Worm (Caenorhabditis elegans) whole organism, mixed stage, embryonic: ENCODE data around the gene srh-62.

Experiments used
- M03D4.4 ChIP-seq: sonication (generic microtip); optimal IDR thresholded peaks from 2 replicates; lab custom pipeline; 2017; ENCODE audit warnings: mild to moderate bottlenecking, missing genetic modification characterization, missing compliant biosample characterization
- bed-3 ChIP-seq: fragments of 200-800 bp; sonication (Bioruptor generic); optimal IDR thresholded peaks from 3 replicates; lab custom pipeline; 2018; ENCODE audit warnings: mild to moderate bottlenecking, missing genetic modification characterization, moderate library complexity, missing compliant biosample characterization
- blmp-1 ChIP-seq: fragments of 150-350 bp; optimal IDR thresholded peaks from 2 replicates; lab custom pipeline; 2014; ENCODE audit warnings: missing biosample characterization, missing genetic modification characterization
- ceh-39 ChIP-seq: fragments of 150-350 bp; optimal IDR thresholded peaks from 2 replicates; lab custom pipeline; 2014; ENCODE audit warnings: missing biosample characterization, missing genetic modification characterization
- ceh-43 ChIP-seq: fragments of 200-800 bp; sonication (Bioruptor generic); optimal IDR thresholded peaks from 2 replicates; lab custom pipeline; 2018; ENCODE audit warnings: mild to moderate bottlenecking, missing genetic modification characterization, moderate library complexity, missing compliant biosample characterization
- ceh-83 ChIP-seq: fragments of 200-800 bp; sonication (Bioruptor generic); optimal IDR thresholded peaks from 2 replicates; lab custom pipeline; 2018; ENCODE audit warnings: mild to moderate bottlenecking, missing genetic modification characterization, missing compliant biosample characterization
- ces-1 ChIP-seq: fragments of 150-350 bp; optimal IDR thresholded peaks from 2 replicates; lab custom pipeline; 2014; ENCODE audit warnings: missing biosample characterization, missing genetic modification reagents, missing genetic modification characterization
- cnd-1 ChIP-seq: fragments of 200-800 bp; sonication (Bioruptor generic); optimal IDR thresholded peaks from 2 replicates; lab custom pipeline; 2018; ENCODE audit warnings: mild to moderate bottlenecking, missing genetic modification characterization, missing compliant biosample characterization
- drap-1 ChIP-seq: fragments of 200-800 bp; sonication (Bioruptor generic); optimal IDR thresholded peaks from 3 replicates; lab custom pipeline; 2018; ENCODE audit warnings: mild to moderate bottlenecking, missing genetic modification characterization, missing compliant biosample characterization
- elt-1 ChIP-seq: sonication (generic microtip); optimal IDR thresholded peaks from 2 replicates; lab custom pipeline; 2017; ENCODE audit warnings: missing genetic modification characterization, mild to moderate bottlenecking, missing compliant biosample characterization, antibody characterized with exemption, moderate library complexity, borderline replicate concordance; ENCODE audit not compliant: insufficient read depth
- elt-3 ChIP-seq: fragments of 150-350 bp; optimal IDR thresholded peaks from 2 replicates; lab custom pipeline; 2014; ENCODE audit warnings: missing biosample characterization, missing genetic modification characterization
- flh-1 ChIP-seq: fragments of 200-800 bp; sonication (Bioruptor generic); optimal IDR thresholded peaks from 2 replicates; lab custom pipeline; 2018; ENCODE audit warnings: mild to moderate bottlenecking, missing genetic modification characterization, moderate library complexity, missing compliant biosample characterization
- ham-2 ChIP-seq: fragments of 200-800 bp; sonication (Bioruptor generic); optimal IDR thresholded peaks from 2 replicates; lab custom pipeline; 2018; ENCODE audit warnings: mild to moderate bottlenecking, missing genetic modification characterization, missing compliant biosample characterization
- hlh-1 ChIP-seq: fragments of 150-350 bp; optimal IDR thresholded peaks from 2 replicates; lab custom pipeline; 2014; ENCODE audit warnings: missing biosample characterization, missing genetic modification reagents, missing genetic modification characterization
- lin-32 ChIP-seq: fragments of 200-800 bp; sonication (Bioruptor generic); optimal IDR thresholded peaks from 2 replicates; lab custom pipeline; 2018; ENCODE audit warnings: mild to moderate bottlenecking, missing genetic modification characterization, missing compliant biosample characterization
- lsy-2 ChIP-seq: fragments of 150-350 bp; optimal IDR thresholded peaks from 2 replicates; lab custom pipeline; 2014; ENCODE audit warnings: missing biosample characterization, missing genetic modification characterization
- mab-5 ChIP-seq: fragments of 150-350 bp; optimal IDR thresholded peaks from 2 replicates; lab custom pipeline; 2014; ENCODE audit warnings: missing biosample characterization, missing genetic modification characterization
- mep-1 ChIP-seq: fragments of 150-350 bp; optimal IDR thresholded peaks from 2 replicates; lab custom pipeline; 2017; ENCODE audit warnings: missing biosample characterization, missing genetic modification reagents, missing genetic modification characterization, inconsistent platforms
- mls-2 ChIP-seq: sonication (generic microtip); optimal IDR thresholded peaks from 2 replicates; lab custom pipeline; 2016; ENCODE audit warnings: mild to moderate bottlenecking, missing genetic modification characterization, moderate library complexity, missing compliant biosample characterization
- nhr-12 ChIP-seq: fragments of 150-350 bp; optimal IDR thresholded peaks from 2 replicates; lab custom pipeline; 2014; ENCODE audit warnings: missing biosample characterization, missing genetic modification characterization
- nhr-2 ChIP-seq: fragments of 150-350 bp; optimal IDR thresholded peaks from 2 replicates; lab custom pipeline; 2014; ENCODE audit warnings: missing biosample characterization, missing genetic modification characterization
- nhr-237 ChIP-seq: fragments of 150-350 bp; optimal IDR thresholded peaks from 2 replicates; lab custom pipeline; 2014; ENCODE audit warnings: missing biosample characterization, missing genetic modification characterization
- nhr-28 ChIP-seq: fragments of 150-350 bp; optimal IDR thresholded peaks from 2 replicates; lab custom pipeline; 2014; ENCODE audit warnings: missing biosample characterization, missing genetic modification characterization
- pha-4 ChIP-seq: fragments of 150-350 bp; optimal IDR thresholded peaks from 2 replicates; lab custom pipeline; 2018; ENCODE audit warnings: missing biosample characterization, missing genetic modification reagents, missing genetic modification characterization
- sem-2 ChIP-seq: fragments of 200-800 bp; sonication (Bioruptor generic); optimal IDR thresholded peaks from 2 replicates; lab custom pipeline; 2018; ENCODE audit warnings: mild to moderate bottlenecking, missing genetic modification characterization, missing compliant biosample characterization
- snpc-4 ChIP-seq: fragments of 150-350 bp; optimal IDR thresholded peaks from 2 replicates; lab custom pipeline; 2014; ENCODE audit warnings: missing biosample characterization, missing genetic modification characterization
- sptf-1 ChIP-seq: sonication (generic microtip); optimal IDR thresholded peaks from 2 replicates; lab custom pipeline; 2017; ENCODE audit warnings: mild to moderate bottlenecking, missing genetic modification characterization, moderate library complexity, missing compliant biosample characterization
- tbx-8 ChIP-seq: fragments of 200-800 bp; sonication (Bioruptor generic); optimal IDR thresholded peaks from 2 replicates; lab custom pipeline; 2018; ENCODE audit warnings: mild to moderate bottlenecking, missing genetic modification characterization, moderate library complexity, missing compliant biosample characterization
- unc-120 ChIP-seq: sonication (generic microtip); optimal IDR thresholded peaks from 2 replicates; lab custom pipeline; 2017; ENCODE audit warnings: missing genetic modification characterization, missing compliant biosample characterization; ENCODE audit not compliant: poor library complexity, severe bottlenecking
- unc-39 ChIP-seq: fragments of 150-350 bp; optimal IDR thresholded peaks from 2 replicates; lab custom pipeline; 2014; ENCODE audit warnings: missing biosample characterization, missing genetic modification characterization
- unc-62 ChIP-seq: fragments of 150-350 bp; optimal IDR thresholded peaks from 2 replicates; lab custom pipeline; 2014; ENCODE audit warnings: missing biosample characterization, missing genetic modification reagents, missing genetic modification characterization
- zip-8 ChIP-seq: fragments of 150-350 bp; optimal IDR thresholded peaks from 2 replicates; lab custom pipeline; 2014; ENCODE audit warnings: missing biosample characterization, missing genetic modification characterization
- ztf-11 ChIP-seq: fragments of 150-350 bp; optimal IDR thresholded peaks from 2 replicates; lab custom pipeline; 2014; ENCODE audit warnings: missing biosample characterization, missing genetic modification characterization

srh-62 gene

DNA sequence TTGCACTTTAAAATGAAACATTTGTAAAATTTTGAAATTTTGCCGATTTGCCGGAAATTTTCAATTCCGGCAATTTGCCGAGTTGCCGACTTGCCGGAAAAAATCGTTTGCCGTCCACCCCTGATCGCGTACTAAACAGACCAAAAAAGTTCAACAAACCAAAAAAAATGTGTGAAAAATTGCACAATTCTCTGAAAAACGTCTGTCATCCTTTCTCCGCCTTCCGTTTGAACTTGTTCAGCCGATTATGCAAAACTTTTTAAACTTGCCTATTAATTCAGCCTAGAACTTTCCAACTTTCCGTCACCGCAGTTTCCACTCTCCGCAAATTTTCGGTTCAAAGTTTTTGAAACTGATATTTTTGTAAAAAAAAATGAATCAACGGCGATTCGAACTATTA is 21.2 kb upstream of the srh-62 start, which contains the start of gene B0554.5:
Gene B0554.5 (plus strand): TSS at position 301 of the 400 bp plus-strand sequence.
- TF ChIP-seq unc-62 (GFP tag; lab: Kevin White, UChicago) (no peak), lin-32 (no peak)

DNA sequence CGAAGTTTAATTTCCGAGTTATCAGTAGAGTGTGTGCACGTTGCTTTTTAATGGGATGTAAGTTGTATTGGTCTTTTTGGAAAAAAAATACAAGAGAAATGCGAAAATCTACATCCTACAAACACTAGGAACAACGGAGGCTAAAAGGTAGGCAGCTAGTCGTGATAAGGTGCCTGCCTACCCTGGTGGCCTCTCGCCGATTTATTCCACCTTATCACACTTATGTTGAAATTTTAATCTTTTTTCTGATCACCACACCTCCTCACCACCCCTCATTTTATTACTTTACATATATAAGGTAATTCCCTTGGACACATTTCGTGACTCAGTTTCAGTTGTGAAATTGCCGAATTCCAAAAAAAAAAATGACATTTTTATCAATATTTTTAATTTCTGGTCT is 19.2 kb upstream of the srh-62 start, which contains the start of gene dod-20:
Gene dod-20 (plus strand): TSS at position 301 of the 400 bp plus-strand sequence.
- TF ChIP-seq cnd-1 (no peak), ztf-11 (tag; lab: Kevin White, UChicago) (no peak), mep-1 (no peak), unc-62 (GFP tag; lab: Kevin White, UChicago) (no peak), zip-8 (tag; lab: Kevin White, UChicago) (no peak), hlh-1 (tag; lab: Kevin White, UChicago) (no peak), unc-39 (tag; lab: Kevin White, UChicago) (no peak), drap-1 (no peak), M03D4.4 (tag; lab: Kevin White, UChicago) (no peak), ces-1 (no peak), snpc-4 (tag; lab: Kevin White, UChicago) (no peak), lsy-2 (tag; lab: Kevin White, UChicago) (no peak), lin-32 (no peak), blmp-1 (tag; lab: Kevin White, UChicago) (no peak), nhr-2 (tag; lab: Kevin White, UChicago) (no peak), elt-1 (tag; lab: Kevin White, UChicago) (no peak), pha-4 (tag; lab: Kevin White, UChicago) (no peak), sem-2 (GFP tag; lab: Kevin White, UChicago) (no peak)

ce11 chrV:418432-418831 is 15.5 kb upstream of the srh-62 start, which contains the start of gene Y39D8A.1:
TSS of gene Y39D8A.1 (plus strand) at chrV:418732.
- TF ChIP-seq elt-3 (tag; lab: Kevin White, UChicago) (no peak), ceh-43 (GFP tag; lab: Kevin White, UChicago) (no peak), unc-120 (tag; lab: Kevin White, UChicago) (no peak), pha-4 (tag; lab: Kevin White, UChicago) (no peak), mls-2 (tag; lab: Kevin White, UChicago) (no peak), ztf-11 (tag; lab: Kevin White, UChicago) (no peak), lin-32 (no peak), tbx-8 (GFP tag; lab: Kevin White, UChicago) (no peak), mep-1 (no peak), ces-1 (no peak)

ce11 chrV:417656-418353 is 14.9 kb upstream of the srh-62 start, which contains the start of gene irg-8:
TSS of gene irg-8 (minus strand) at chrV:417706.
- TF ChIP-seq blmp-1 (tag; lab: Kevin White, UChicago) = no peak
- no peak for TF ChIP-seq bed-3 (GFP tag; lab: Kevin White, UChicago)
- no peak for TF ChIP-seq nhr-2 (tag; lab: Kevin White, UChicago)
- TF ChIP-seq lsy-2 (tag; lab: Kevin White, UChicago) = no peak
- TF ChIP-seq mls-2 (tag; lab: Kevin White, UChicago) = no peak
- TF ChIP-seq ceh-39 = no peak
- no peak for TF ChIP-seq flh-1
- no peak for TF ChIP-seq sptf-1 (tag; lab: Kevin White, UChicago)
- TF ChIP-seq elt-3 (tag; lab: Kevin White, UChicago) = no peak
- no peak for TF ChIP-seq nhr-28 (tag; lab: Kevin White, UChicago)
- no peak for TF ChIP-seq snpc-4 (tag; lab: Kevin White, UChicago)
- no peak for TF ChIP-seq M03D4.4 (tag; lab: Kevin White, UChicago)
- no peak for TF ChIP-seq drap-1
- no peak for TF ChIP-seq mab-5
- no peak for TF ChIP-seq sem-2 (GFP tag; lab: Kevin White, UChicago)
- no peak for TF ChIP-seq unc-39 (tag; lab: Kevin White, UChicago)
- TF ChIP-seq nhr-12 (tag; lab: Kevin White, UChicago) = no peak
- no peak for TF ChIP-seq lin-32
- TF ChIP-seq elt-1 (tag; lab: Kevin White, UChicago) = no peak

DNA sequence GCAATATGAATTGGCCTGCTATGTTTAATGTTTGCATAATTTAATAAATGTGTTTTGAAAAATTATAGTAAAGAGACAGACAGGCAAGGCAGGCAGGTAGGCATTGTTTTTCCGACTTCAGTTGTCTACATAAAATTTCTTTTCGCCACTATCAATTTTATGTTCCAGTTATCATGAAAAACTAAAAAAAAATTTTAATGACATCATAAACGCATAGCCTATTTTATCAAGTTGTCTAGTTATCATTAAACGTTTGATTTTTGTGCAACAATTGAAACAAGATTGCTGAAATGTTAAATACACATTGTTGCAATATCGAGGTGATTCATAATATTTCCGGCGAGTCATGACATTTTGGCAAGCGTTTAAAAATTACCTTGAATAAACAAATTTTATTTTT is 12.1 kb upstream of the srh-62 start:
- TF ChIP-seq lsy-2 (tag; lab: Kevin White, UChicago) (no peak), nhr-12 (tag; lab: Kevin White, UChicago) (no peak), mab-5 (no peak), ceh-39 (no peak), snpc-4 (tag; lab: Kevin White, UChicago) (no peak), zip-8 (tag; lab: Kevin White, UChicago) (no peak), tbx-8 (GFP tag; lab: Kevin White, UChicago) (no peak), elt-1 (tag; lab: Kevin White, UChicago) (no peak), flh-1 (no peak), sem-2 (GFP tag; lab: Kevin White, UChicago) (no peak), pha-4 (tag; lab: Kevin White, UChicago) (no peak), cnd-1 (no peak), unc-39 (tag; lab: Kevin White, UChicago) (no peak), nhr-237 (tag; lab: Kevin White, UChicago) (no peak), elt-3 (tag; lab: Kevin White, UChicago) (no peak), ham-2 (GFP tag; lab: Kevin White, UChicago) (no peak), mls-2 (tag; lab: Kevin White, UChicago) (no peak), ceh-83 (no peak)
